Worm (Caenorhabditis elegans) whole organism, L4 larva: ENCODE data around the gene C30G4.4.

ENCODE experiments used
- ama-1 ChIP-seq: fragments of 150-350 bp; optimal IDR thresholded peaks from 2 replicates; lab custom pipeline; 2014; ENCODE audit warnings: inconsistent platforms, mixed read lengths
- dpl-1 ChIP-seq: fragments of 150-350 bp; optimal IDR thresholded peaks from 2 replicates; lab custom pipeline; 2014; ENCODE audit warnings: missing biosample characterization, missing genetic modification reagents, missing genetic modification characterization
- pqm-1 ChIP-seq: sonication (generic microtip); optimal IDR thresholded peaks from 2 replicates; lab custom pipeline; 2017; ENCODE audit warnings: missing biosample characterization, missing genetic modification characterization

- TF ChIP-seq dpl-1 (GFP tag; lab: Kevin White, UChicago) = no peak
- TF ChIP-seq ama-1 = no peak
- no peak for TF ChIP-seq pqm-1 (tag; lab: Kevin White, UChicago)
Observed at ce11 chrX:17096508-17097234, 24.7 kb upstream of the C30G4.4 start, which contains the start of gene lido-1.
